Fruit fly (Drosophila melanogaster): ENCODE measurements around the gene CG4045.

CG4045 gene

DNA sequence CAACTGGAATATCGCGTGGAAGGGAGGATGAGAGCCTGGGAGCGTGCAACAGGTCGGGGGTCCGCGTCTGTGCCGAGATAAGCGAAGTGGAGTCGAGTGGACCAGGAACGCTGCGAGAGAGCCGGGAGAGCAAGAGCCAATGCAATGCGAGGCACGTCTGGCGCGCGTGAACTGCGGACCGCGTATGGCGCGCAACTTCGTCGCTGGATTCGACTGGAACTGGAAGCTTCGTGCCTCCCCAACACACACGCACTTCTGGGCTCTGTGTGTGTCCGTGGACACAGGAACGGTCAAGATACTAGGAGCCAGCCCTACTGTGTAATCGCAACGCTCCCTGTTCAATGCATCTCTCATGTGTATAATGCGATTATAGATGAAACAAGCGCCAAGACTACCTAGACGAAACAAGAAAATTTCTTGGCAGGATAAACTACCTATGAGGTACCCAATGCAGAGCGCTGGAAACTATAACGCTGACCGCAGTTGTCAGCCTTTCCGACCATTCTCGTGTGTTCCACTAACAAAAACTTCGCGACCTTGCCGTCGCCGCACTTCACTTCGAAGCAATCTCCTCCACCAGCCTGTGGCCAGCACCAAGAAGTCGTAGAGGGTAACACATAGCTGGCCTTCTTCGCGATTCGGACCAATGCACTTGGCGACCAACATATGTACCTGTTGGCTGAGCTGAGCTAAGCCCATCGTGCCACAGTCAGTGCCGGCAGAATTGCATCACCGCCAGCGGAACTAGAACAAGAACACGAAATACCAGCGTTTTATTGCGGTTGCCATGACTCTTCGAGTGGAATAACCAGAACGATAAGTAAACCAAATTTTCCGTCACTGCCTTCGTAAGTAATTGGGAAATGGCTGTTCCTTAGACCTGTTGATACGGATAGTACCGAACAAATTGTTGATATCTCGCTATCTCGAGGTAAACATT, 3.6 kb downstream of the CG4045 start, which contains the start of gene Rtca (continued):
- TF ChIP-seq Fer1 (GFP tag; optimal IDR thresholded peaks at IDR 0.05) (peak; percentile 89), CG1233 (GFP tag; optimal IDR thresholded peaks at IDR 0.05) (peak; percentile 51), CG11696 (GFP tag; IDR thresholded peaks at IDR 0.05) (peak; percentile 95), tna (GFP tag; IDR thresholded peaks at IDR 0.05; ENCODE audit: partially characterized antibody) (no peak), HLH4C (GFP tag; IDR thresholded peaks at IDR 0.05; ENCODE audit: partially characterized antibody) (no peak), wor (GFP tag; IDR thresholded peaks at IDR 0.05) (peak; percentile 37; the same call in 1 of the 2 replicates), klu (GFP tag; IDR thresholded peaks at IDR 0.05) (peak; percentile 39; the same call in 1 of the 2 replicates), CG7987 (GFP tag; optimal IDR thresholded peaks at IDR 0.05) (peak; percentile 82), gcm (GFP tag; optimal IDR thresholded peaks at IDR 0.05) (peak; percentile 39), CG13287 (GFP tag; IDR thresholded peaks at IDR 0.05; ENCODE audit: partially characterized antibody) (0 out of 2 replicates have a peak, but pooled peaks have one; percentile 13), CG30431 (GFP tag; optimal IDR thresholded peaks at IDR 0.05) (peak; percentile 6), CoRest (tag; optimal IDR thresholded peaks at IDR 0.05) (peak; percentile 70), Max (GFP tag; optimal IDR thresholded peaks at IDR 0.05) (peak; percentile 58), crc (GFP tag; optimal IDR thresholded peaks at IDR 0.05) (peak; percentile 47), CG16815 (GFP tag; optimal IDR thresholded peaks at IDR 0.05) (peak; percentile 59), twi (tag; optimal IDR thresholded peaks at IDR 0.05) (no peak), Ets97D (GFP tag; optimal IDR thresholded peaks at IDR 0.05) (no peak), tup (GFP tag; optimal IDR thresholded peaks at IDR 0.05) (no peak), trem (tag; optimal IDR thresholded peaks at IDR 0.05) (peak; percentile 30), kay (GFP tag; optimal IDR thresholded peaks at IDR 0.05) (peak; percentile 20), grau (tag; optimal IDR thresholded peaks at IDR 0.05) (peak; percentile 79), gsb-n (tag; optimal IDR thresholded peaks at IDR 0.05) (no peak), eve (GFP tag; optimal IDR thresholded peaks at IDR 0.05) (no peak), CG4282 (GFP tag; optimal IDR thresholded peaks at IDR 0.05) (peak; percentile 13), Sry-δ (GFP tag; optimal IDR thresholded peaks at IDR 0.05) (peak; percentile 17), CG13424 (tag; optimal IDR thresholded peaks at IDR 0.05) (peak; percentile 71), Elba2 (GFP tag; optimal IDR thresholded peaks at IDR 0.05) (no peak), ro (GFP tag; IDR thresholded peaks at IDR 0.05) (0 out of 2 replicates have a peak, but pooled peaks have one; percentile 11), Hey (tag; optimal IDR thresholded peaks at IDR 0.05) (no peak), Tbp (GFP tag; optimal IDR thresholded peaks at IDR 0.05) (no peak), zen2 (GFP tag; IDR thresholded peaks at IDR 0.05; ENCODE audit: partially characterized antibody) (no peak), CG12104 (GFP tag; optimal IDR thresholded peaks at IDR 0.05) (peak; percentile 48), CG10431 (GFP tag; optimal IDR thresholded peaks at IDR 0.05) (no peak), Awh (GFP tag; IDR thresholded peaks at IDR 0.05) (no peak), ranshi (GFP tag; IDR thresholded peaks at IDR 0.05) (peak; percentile 60), CG16779 (GFP tag; IDR thresholded peaks at IDR 0.05) (no peak), Hmx (GFP tag; optimal IDR thresholded peaks at IDR 0.05) (no peak), seq (GFP tag; IDR thresholded peaks at IDR 0.05) (peak; percentile 59), lmd (GFP tag; IDR thresholded peaks at IDR 0.05) (peak; percentile 75), lilli (GFP tag; optimal IDR thresholded peaks at IDR 0.05) (peak; percentile 72), Jarid2 (GFP tag; optimal IDR thresholded peaks at IDR 0.05) (peak; percentile 6), crp (GFP tag; optimal IDR thresholded peaks at IDR 0.05) (no peak), dysf (GFP tag; IDR thresholded peaks at IDR 0.05) (peak; percentile 82), Ada2b (GFP tag; IDR thresholded peaks at IDR 0.05) (peak; percentile 59), ftz-f1 (GFP tag; optimal IDR thresholded peaks at IDR 0.05) (peak; percentile 69), ERR (GFP tag; optimal IDR thresholded peaks at IDR 0.05) (peak; percentile 26), CG4707 (GFP tag; optimal IDR thresholded peaks at IDR 0.05) (no peak), vvl (GFP tag; IDR thresholded peaks at IDR 0.05) (peak; percentile 78), CG14667 (GFP tag; IDR thresholded peaks at IDR 0.05) (peak; percentile 48; the same call in 1 of the 2 replicates)

Data from whole organism, embryonic.